Fruit fly (Drosophila melanogaster): Measurements from ENCODE around the gene t-Grip91.

The t-Grip91 gene

DNA sequence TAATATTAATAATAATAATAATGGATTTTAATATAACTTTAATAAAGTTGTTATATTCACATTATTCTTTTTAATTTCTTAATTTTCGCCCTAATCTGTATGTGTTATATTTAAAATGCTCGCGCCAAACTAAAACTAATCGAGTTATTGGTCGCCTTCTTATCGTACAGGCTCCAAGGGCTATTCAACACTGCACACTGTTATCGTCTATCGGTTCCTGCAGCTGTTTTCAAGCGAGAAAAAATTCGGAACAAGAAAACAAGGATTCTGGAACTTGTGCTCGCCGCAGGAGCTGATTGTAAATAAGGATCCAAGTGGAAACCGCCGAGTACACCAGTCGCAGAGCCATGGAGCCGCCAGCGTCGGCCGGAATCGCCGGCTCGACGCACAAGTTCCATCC, 19.9 kb upstream of the t-Grip91 start, which contains the start of gene CG3793 (continued):
- no peak for TF ChIP-seq Tbp (GFP tag; optimal IDR thresholded peaks at IDR 0.05)
- TF ChIP-seq CG2129 (GFP tag; IDR thresholded peaks at IDR 0.05; ENCODE audit: partially characterized antibody) = no peak
- no peak for TF ChIP-seq TFAM (GFP tag; optimal IDR thresholded peaks at IDR 0.05)
- TF ChIP-seq tap (tag; optimal IDR thresholded peaks at IDR 0.05) = no peak
- no peak for TF ChIP-seq gsb-n (tag; optimal IDR thresholded peaks at IDR 0.05)
- TF ChIP-seq CG9609 (GFP tag; optimal IDR thresholded peaks at IDR 0.05) = no peak
- no peak for TF ChIP-seq bcd (GFP tag; optimal IDR thresholded peaks at IDR 0.05)
- TF ChIP-seq lola (GFP tag; optimal IDR thresholded peaks at IDR 0.05) = no peak
- TF ChIP-seq Six4 (GFP tag; optimal IDR thresholded peaks at IDR 0.05) = no peak
- TF ChIP-seq CG4617 (GFP tag; optimal IDR thresholded peaks at IDR 0.05; ENCODE audit: borderline replicate concordance) = no peak
- TF ChIP-seq CG12071 (GFP tag; optimal IDR thresholded peaks at IDR 0.05) = no peak
- peak; percentile 46 for TF ChIP-seq pzg (GFP tag; optimal IDR thresholded peaks at IDR 0.05)
- no peak for TF ChIP-seq insv (GFP tag; optimal IDR thresholded peaks at IDR 0.05)
- TF ChIP-seq unc-4 (GFP tag; IDR thresholded peaks at IDR 0.05; ENCODE audit: partially characterized antibody) = 0 out of 2 replicates have a peak, but pooled peaks have one; percentile 16
- no peak for TF ChIP-seq repo (GFP tag; optimal IDR thresholded peaks at IDR 0.05)
- no peak for TF ChIP-seq usp (GFP tag; optimal IDR thresholded peaks at IDR 0.05)
- no peak for TF ChIP-seq Oli (tag; optimal IDR thresholded peaks at IDR 0.05)
- no peak for TF ChIP-seq CG17802 (tag; optimal IDR thresholded peaks at IDR 0.05)
- no peak for TF ChIP-seq CG11247 (GFP tag; IDR thresholded peaks at IDR 0.05)
- no peak for TF ChIP-seq CG34422 (GFP tag; IDR thresholded peaks at IDR 0.05)

- peak; percentile 74 for TF ChIP-seq Bgb (GFP tag; IDR thresholded peaks at IDR 0.05; ENCODE audit: partially characterized antibody)
- TF ChIP-seq Meics (GFP tag; optimal IDR thresholded peaks at IDR 0.05) = no peak
- TF ChIP-seq CG13287 (GFP tag; IDR thresholded peaks at IDR 0.05; ENCODE audit: partially characterized antibody) = peak; percentile 84
- TF ChIP-seq CG2116 (GFP tag; optimal IDR thresholded peaks at IDR 0.05) = peak; percentile 79
- TF ChIP-seq hbn (GFP tag; IDR thresholded peaks at IDR 0.05; ENCODE audit: partially characterized antibody) = peak; percentile 69
- peak; percentile 75 for TF ChIP-seq Scr (GFP tag; IDR thresholded peaks at IDR 0.05; ENCODE audit: partially characterized antibody)
- no peak for TF ChIP-seq CG14667 (GFP tag; IDR thresholded peaks at IDR 0.05)
- no peak for TF ChIP-seq CG9932 (GFP tag; IDR thresholded peaks at IDR 0.05)
- TF ChIP-seq Fer3 (tag; optimal IDR thresholded peaks at IDR 0.05) = no peak
- no peak for TF ChIP-seq CG18599 (GFP tag; optimal IDR thresholded peaks at IDR 0.05)
- TF ChIP-seq grn (GFP tag; optimal IDR thresholded peaks at IDR 0.05) = peak; percentile 88
- TF ChIP-seq MBD-R2 (GFP tag; IDR thresholded peaks at IDR 0.05) = peak; percentile 83
- peak; percentile 88 for TF ChIP-seq CG34224 (GFP tag; IDR thresholded peaks at IDR 0.05; ENCODE audit: partially characterized antibody)
- peak; percentile 53 for TF ChIP-seq inv (GFP tag; IDR thresholded peaks at IDR 0.05; ENCODE audit: partially characterized antibody)
- TF ChIP-seq ato (GFP tag; IDR thresholded peaks at IDR 0.05; ENCODE audit: partially characterized antibody) = peak; percentile 68
- TF ChIP-seq unc-4 (GFP tag; IDR thresholded peaks at IDR 0.05; ENCODE audit: partially characterized antibody) = peak; percentile 73
- peak; percentile 74 for TF ChIP-seq tna (GFP tag; IDR thresholded peaks at IDR 0.05; ENCODE audit: partially characterized antibody)
- peak; percentile 4 to 82 for TF ChIP-seq crp (GFP tag; optimal IDR thresholded peaks at IDR 0.05)
- TF ChIP-seq HLH4C (GFP tag; IDR thresholded peaks at IDR 0.05; ENCODE audit: partially characterized antibody) = peak; percentile 84
- TF ChIP-seq knrl (GFP tag; IDR thresholded peaks at IDR 0.05; ENCODE audit: partially characterized antibody) = peak; percentile 60; the same call in 2 of the 3 replicates
- TF ChIP-seq Pdp1 (GFP tag; optimal IDR thresholded peaks at IDR 0.05) = no peak
- TF ChIP-seq jumu (GFP tag; optimal IDR thresholded peaks at IDR 0.05) = no peak
- TF ChIP-seq CG43689 (GFP tag; IDR thresholded peaks at IDR 0.05) = no peak
- TF ChIP-seq Sry-δ (GFP tag; optimal IDR thresholded peaks at IDR 0.05) = peak; percentile 65
- peak; percentile 84 for TF ChIP-seq nerfin-2 (GFP tag; IDR thresholded peaks at IDR 0.05; ENCODE audit: partially characterized antibody)
- peak; percentile 79 for TF ChIP-seq zen2 (GFP tag; IDR thresholded peaks at IDR 0.05; ENCODE audit: partially characterized antibody)
- peak; percentile 46; the same call in 1 of the 3 replicates for TF ChIP-seq hb (GFP tag; IDR thresholded peaks at IDR 0.05; ENCODE audit: partially characterized antibody)
- peak; percentile 48; the same call in 1 of the 2 replicates for TF ChIP-seq sna (GFP tag; IDR thresholded peaks at IDR 0.05; ENCODE audit: partially characterized antibody)
- no peak for TF ChIP-seq kni (GFP tag; optimal IDR thresholded peaks at IDR 0.05)
Measured at dm6 chr2L:15768097-15768496, 15.8 kb upstream of the t-Grip91 start, which contains the start of gene wek. TSS of gene wek (minus strand) at chr2L:15768349.
